Worm (Caenorhabditis elegans) whole organism, late embryonic: Measurements from ENCODE around the gene mth-1.
"Not testable (repeated sequence)": the region's sequence is repeated elsewhere in the genome, so short reads cannot be mapped to it uniquely, and the experiment has no call there.

Experiments used
- C38D4.7 ChIP-seq: fragments of 200-800 bp; sonication (Bioruptor generic); optimal IDR thresholded peaks from 2 replicates; lab custom pipeline; 2018; ENCODE audit warnings: mild to moderate bottlenecking, missing genetic modification characterization, moderate library complexity, missing compliant biosample characterization
- F13H6.1 ChIP-seq: sonication (generic microtip); optimal IDR thresholded peaks from 2 replicates; lab custom pipeline; 2016; ENCODE audit warnings: missing genetic modification characterization, missing compliant biosample characterization
- ahr-1 ChIP-seq: sonication (generic microtip); optimal IDR thresholded peaks from 2 replicates; lab custom pipeline; 2016; ENCODE audit warnings: missing genetic modification characterization, missing compliant biosample characterization
- ceh-14 ChIP-seq: sonication (generic microtip); optimal IDR thresholded peaks from 2 replicates; lab custom pipeline; 2016; ENCODE audit warnings: missing genotype, missing genetic modification characterization, missing compliant biosample characterization
- ceh-2 ChIP-seq: sonication (generic microtip); optimal IDR thresholded peaks from 2 replicates; lab custom pipeline; 2016; ENCODE audit warnings: missing genotype, missing genetic modification characterization, missing compliant biosample characterization
- ceh-30 ChIP-seq: fragments of 150-350 bp; optimal IDR thresholded peaks from 2 replicates; lab custom pipeline; 2014; ENCODE audit warnings: missing biosample characterization, missing genetic modification characterization
- ceh-31 ChIP-seq: sonication (generic microtip); optimal IDR thresholded peaks from 2 replicates; lab custom pipeline; 2016; ENCODE audit warnings: missing genetic modification characterization, missing compliant biosample characterization
- ceh-34 ChIP-seq: sonication (generic microtip); optimal IDR thresholded peaks from 2 replicates; lab custom pipeline; 2016; ENCODE audit warnings: mild to moderate bottlenecking, missing genetic modification characterization, missing compliant biosample characterization
- ceh-9 ChIP-seq: sonication (generic microtip); optimal IDR thresholded peaks from 2 replicates; lab custom pipeline; 2016; ENCODE audit warnings: mild to moderate bottlenecking, missing genetic modification characterization, inconsistent platforms, missing compliant biosample characterization
- elt-2 ChIP-seq: sonication (generic microtip); optimal IDR thresholded peaks from 2 replicates; lab custom pipeline; 2016; ENCODE audit warnings: missing genetic modification reagents, missing genetic modification characterization, missing compliant biosample characterization
- ets-4 ChIP-seq: sonication (generic microtip); optimal IDR thresholded peaks from 2 replicates; lab custom pipeline; 2016; ENCODE audit warnings: missing genetic modification characterization, missing compliant biosample characterization
- eyg-1 ChIP-seq: sonication (generic microtip); optimal IDR thresholded peaks from 2 replicates; lab custom pipeline; 2016; ENCODE audit warnings: missing genotype, missing genetic modification characterization, missing compliant biosample characterization
- fax-1 ChIP-seq: sonication (generic microtip); optimal IDR thresholded peaks from 2 replicates; lab custom pipeline; 2016; ENCODE audit warnings: missing genotype, missing genetic modification characterization, missing compliant biosample characterization
- fkh-10 ChIP-seq: fragments of 150-350 bp; optimal IDR thresholded peaks from 2 replicates; lab custom pipeline; 2014; ENCODE audit warnings: missing biosample characterization, missing genetic modification reagents, missing genetic modification characterization
- fkh-6 ChIP-seq: sonication (generic microtip); optimal IDR thresholded peaks from 2 replicates; lab custom pipeline; 2016; ENCODE audit warnings: missing genetic modification characterization, missing compliant biosample characterization
- gmeb-2 ChIP-seq: sonication (generic microtip); optimal IDR thresholded peaks from 2 replicates; lab custom pipeline; 2016; ENCODE audit warnings: missing genetic modification characterization, inconsistent platforms, missing compliant biosample characterization
- hlh-15 ChIP-seq: sonication (generic microtip); optimal IDR thresholded peaks from 2 replicates; lab custom pipeline; 2016; ENCODE audit warnings: missing genetic modification characterization, missing compliant biosample characterization
- hlh-30 ChIP-seq: sonication (generic microtip); optimal IDR thresholded peaks from 2 replicates; lab custom pipeline; 2017; ENCODE audit warnings: antibody characterized with exemption, missing genetic modification characterization, missing compliant biosample characterization; ENCODE audit not compliant: insufficient read depth
- hlh-6 ChIP-seq: sonication (generic microtip); optimal IDR thresholded peaks from 2 replicates; lab custom pipeline; 2016; ENCODE audit warnings: missing genotype, missing genetic modification characterization, missing compliant biosample characterization
- lin-11 ChIP-seq: fragments of 200-800 bp; sonication (Bioruptor generic); optimal IDR thresholded peaks from 2 replicates; lab custom pipeline; 2018; ENCODE audit warnings: mild to moderate bottlenecking, missing genetic modification characterization, missing compliant biosample characterization
- nfya-1 ChIP-seq: sonication (generic microtip); optimal IDR thresholded peaks from 2 replicates; lab custom pipeline; 2017; ENCODE audit warnings: missing genetic modification characterization, mild to moderate bottlenecking, missing compliant biosample characterization, antibody characterized with exemption, moderate library complexity
- odd-2 ChIP-seq: sonication (generic microtip); optimal IDR thresholded peaks from 2 replicates; lab custom pipeline; 2017; ENCODE audit warnings: antibody characterized with exemption, mild to moderate bottlenecking, missing genetic modification characterization, missing compliant biosample characterization
- pag-3 ChIP-seq: sonication (generic microtip); optimal IDR thresholded peaks from 2 replicates; lab custom pipeline; 2016; ENCODE audit warnings: missing compliant biosample characterization, missing genetic modification characterization, borderline replicate concordance
- pax-1 ChIP-seq: fragments of 150-350 bp; optimal IDR thresholded peaks from 2 replicates; lab custom pipeline; 2014; ENCODE audit warnings: missing biosample characterization, missing genetic modification characterization
- pha-4 ChIP-seq: fragments of 150-350 bp; optimal IDR thresholded peaks from 2 replicates; lab custom pipeline; 2018; ENCODE audit warnings: missing biosample characterization, missing genetic modification reagents, missing genetic modification characterization
- ref-2 ChIP-seq: sonication (generic microtip); optimal IDR thresholded peaks from 2 replicates; lab custom pipeline; 2016; ENCODE audit warnings: missing genetic modification characterization, missing compliant biosample characterization
- syd-9 ChIP-seq: sonication (generic microtip); optimal IDR thresholded peaks from 2 replicates; lab custom pipeline; 2016; ENCODE audit warnings: mild to moderate bottlenecking, missing genetic modification characterization, moderate library complexity, missing compliant biosample characterization
- tbx-2 ChIP-seq: sonication (generic microtip); optimal IDR thresholded peaks from 2 replicates; lab custom pipeline; 2016; ENCODE audit warnings: missing genetic modification characterization, missing compliant biosample characterization
- unc-3 ChIP-seq, 2 experiments: fragments of 200-800 bp in 1 of 2; sonication (Bioruptor generic) in 1 of 2; sonication (generic microtip) in 1 of 2; conservative IDR thresholded peaks in 1 of 2; optimal IDR thresholded peaks in 1 of 2; 2 replicates each; pipeline versions ENCODE4 v1.3.6 to Lab custom; 2016 to 2022; ENCODE audit warnings: missing compliant biosample characterization in 2 of 2, missing genetic modification characterization in 2 of 2, missing genetic modification reagents in 1 of 2
- unc-42 ChIP-seq: sonication (generic microtip); optimal IDR thresholded peaks from 2 replicates; lab custom pipeline; 2016; ENCODE audit warnings: missing genotype, missing genetic modification characterization, missing compliant biosample characterization
- unc-55 ChIP-seq: sonication (generic microtip); optimal IDR thresholded peaks from 2 replicates; lab custom pipeline; 2017; ENCODE audit warnings: missing biosample characterization, missing genetic modification reagents, missing genetic modification characterization
- unc-86 ChIP-seq: sonication (generic microtip); optimal IDR thresholded peaks from 2 replicates; lab custom pipeline; 2016; ENCODE audit warnings: missing genetic modification characterization, missing compliant biosample characterization

Gene mth-1

DNA sequence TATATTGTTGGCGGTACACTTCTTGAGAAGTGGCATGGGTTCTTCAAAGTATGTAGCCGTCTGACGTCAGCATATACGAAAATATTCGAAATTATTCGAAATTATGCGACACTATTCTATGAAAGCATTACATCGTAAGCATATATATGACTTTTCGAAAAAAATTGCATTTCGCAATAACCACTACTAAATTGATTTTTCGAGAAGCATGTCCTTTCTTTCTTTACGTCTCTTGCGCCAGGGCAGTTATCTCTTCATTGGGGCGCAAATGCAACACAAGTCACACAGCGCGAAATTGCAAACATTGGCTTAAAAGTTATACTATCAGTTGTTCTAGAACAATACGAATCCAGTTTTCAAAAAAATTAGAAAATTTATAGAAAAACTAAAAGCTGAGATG, 29.7 kb downstream of the mth-1 start:
- TF ChIP-seq hlh-15, result no peak

DNA sequence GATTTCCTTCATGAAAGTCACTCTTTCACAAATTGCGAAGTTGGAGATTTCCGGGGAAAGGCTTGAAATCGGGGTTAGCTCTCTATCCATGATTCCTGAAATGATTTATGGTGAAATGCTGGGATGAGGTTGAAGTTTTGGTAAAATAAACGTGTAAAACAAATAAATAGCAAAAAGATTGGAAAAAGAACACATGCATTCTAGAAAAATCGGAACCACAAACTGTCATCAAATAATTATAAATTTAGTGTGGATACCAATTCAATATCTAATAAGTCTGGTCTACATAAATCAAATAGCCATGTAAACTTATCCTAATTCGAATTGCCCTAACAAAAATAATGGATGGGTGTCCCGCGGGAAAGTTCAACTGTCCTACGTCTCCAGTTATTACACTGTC, 30.2 kb downstream of the mth-1 start, which contains the start of gene R03H10.6:
Gene R03H10.6 (minus strand): TSS at position 101 of the 400 bp plus-strand sequence.
- no peak for TF ChIP-seq syd-9 (tag; lab: Kevin White, UChicago)
- TF ChIP-seq hlh-30 (tag; lab: Kevin White, UChicago), result no peak
- TF ChIP-seq eyg-1 (tag; lab: Kevin White, UChicago), result no peak
- TF ChIP-seq odd-2 (tag; lab: Kevin White, UChicago), result no peak
- TF ChIP-seq lin-11, result no peak
- TF ChIP-seq pha-4 (tag; lab: Kevin White, UChicago), result no peak
- TF ChIP-seq pag-3 (tag; lab: Kevin White, UChicago), result no peak
- TF ChIP-seq gmeb-2, result no peak
- no peak for TF ChIP-seq ceh-30 (tag; lab: Kevin White, UChicago)
- TF ChIP-seq C38D4.7 (GFP tag; lab: Kevin White, UChicago), result no peak
- TF ChIP-seq F13H6.1, result no peak
- TF ChIP-seq ceh-31, result no peak
- no peak for TF ChIP-seq hlh-15

DNA sequence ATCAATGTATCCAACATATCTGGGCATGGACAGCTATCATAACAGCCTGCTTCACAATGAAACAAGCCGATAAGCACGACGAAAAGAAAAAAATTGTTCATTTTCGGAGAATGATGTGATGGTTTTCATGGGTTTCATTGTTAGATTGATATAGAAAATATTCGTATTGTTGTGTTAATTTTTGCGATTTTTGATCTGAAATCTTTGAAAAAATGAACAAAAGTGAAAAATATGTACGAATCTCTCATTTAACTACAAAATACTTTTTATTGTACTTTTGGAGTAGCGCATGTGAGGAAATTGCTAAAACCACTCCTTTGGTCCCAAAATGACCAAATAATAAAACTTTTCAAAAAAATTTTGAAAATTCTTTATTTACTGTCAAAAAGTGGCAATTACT, 33.1 kb downstream of the mth-1 start, which contains the start of gene R03H10.5:
Gene R03H10.5 (minus strand): TSS at position 101 of the 400 bp plus-strand sequence.
- no peak for TF ChIP-seq tbx-2
- TF ChIP-seq eyg-1 (tag; lab: Kevin White, UChicago), result no peak
- TF ChIP-seq ceh-14 (tag; lab: Kevin White, UChicago), result no peak
- TF ChIP-seq ceh-30 (tag; lab: Kevin White, UChicago), result no peak
- no peak for TF ChIP-seq F13H6.1
- TF ChIP-seq fkh-6 (tag; lab: Kevin White, UChicago), result no peak
- no peak for TF ChIP-seq ref-2 (tag; lab: Kevin White, UChicago)
- TF ChIP-seq ets-4 (tag; lab: Kevin White, UChicago), result no peak
- TF ChIP-seq hlh-15, result no peak
- TF ChIP-seq unc-42 (tag; lab: Kevin White, UChicago), result no peak
- TF ChIP-seq odd-2 (tag; lab: Kevin White, UChicago), result no peak
- TF ChIP-seq ahr-1 (tag; lab: Kevin White, UChicago), result no peak
- no peak for TF ChIP-seq unc-3 (GFP tag; conservative IDR thresholded peaks at IDR 0.05; lab: Robert Waterston, UW)
- no peak for TF ChIP-seq unc-3 (tag; optimal IDR thresholded peaks at IDR 0.05; lab: Kevin White, UChicago)
- TF ChIP-seq ceh-31, result no peak
- no peak for TF ChIP-seq ceh-2 (tag; lab: Kevin White, UChicago)
- TF ChIP-seq pax-1 (tag; lab: Kevin White, UChicago), result no peak

DNA sequence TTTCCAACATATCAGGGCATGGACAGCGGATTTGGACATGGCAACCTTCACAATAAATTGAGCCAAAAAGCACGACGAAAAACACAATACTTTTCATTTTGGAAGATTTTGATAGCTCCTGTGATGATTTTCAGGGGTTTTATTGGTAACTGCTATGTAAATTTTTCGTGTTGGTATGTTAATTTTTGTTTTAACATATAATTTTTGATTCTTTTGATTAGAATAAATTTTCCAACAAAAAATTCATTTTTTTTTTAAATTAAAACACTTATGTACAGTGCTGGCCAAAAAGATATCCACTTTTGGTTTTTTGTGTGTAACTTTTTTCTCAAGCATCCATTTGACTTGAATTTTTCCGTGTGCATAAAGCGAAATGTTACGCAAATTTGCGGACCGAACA, 35.2 kb downstream of the mth-1 start, which contains the start of gene R03H10.4:
Gene R03H10.4 (minus strand): TSS at position 101 of the 400 bp plus-strand sequence.
- not testable (repeated sequence) for TF ChIP-seq ceh-9, elt-2, ceh-34 (tag; lab: Kevin White, UChicago)

DNA sequence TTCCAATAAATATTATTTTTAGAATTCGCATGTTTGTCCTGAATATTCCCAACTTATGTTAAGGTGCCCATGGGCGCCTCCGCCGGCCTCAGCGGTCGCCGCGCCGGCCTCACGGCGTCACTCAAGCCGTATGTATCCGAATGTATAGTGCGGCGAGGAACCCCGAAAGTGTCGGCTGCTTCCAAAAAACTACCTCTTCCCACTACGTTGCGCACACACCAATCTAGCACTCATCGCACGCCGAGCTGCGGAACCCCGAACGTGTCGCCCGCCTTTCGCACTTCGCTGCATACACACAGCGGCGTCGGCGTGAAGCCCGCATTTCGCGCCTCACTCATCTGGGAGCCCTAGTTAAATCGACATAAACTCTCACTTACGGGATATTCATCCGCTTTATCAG, 35.7 kb downstream of the mth-1 start:
- TF ChIP-seq elt-2 (tag; lab: Kevin White, UChicago), result no peak
- TF ChIP-seq hlh-30 (tag; lab: Kevin White, UChicago), result no peak
- no peak for TF ChIP-seq ceh-14 (tag; lab: Kevin White, UChicago)
- TF ChIP-seq hlh-6 (tag; lab: Kevin White, UChicago), result no peak
- TF ChIP-seq fkh-10 (GFP tag; lab: Kevin White, UChicago), result no peak
- no peak for TF ChIP-seq unc-55 (GFP tag; lab: Kevin White, UChicago)
- TF ChIP-seq fax-1, result no peak
- no peak for TF ChIP-seq unc-86 (tag; lab: Kevin White, UChicago)
- no peak for TF ChIP-seq nfya-1
